Fruit fly (Drosophila melanogaster) whole organism, embryonic: ENCODE data around the gene Tbc1d22.

ENCODE experiments used
- ATbp ChIP-seq: fragments of 200-800 bp; sonication (Bioruptor generic); optimal IDR thresholded peaks from 2 replicates; lab custom pipeline; 2017; ENCODE audit warnings: missing biosample characterization, mild to moderate bottlenecking, missing genetic modification characterization, missing genetic modification reagents
- Asciz ChIP-seq: fragments of 200-800 bp; sonication (Bioruptor generic); optimal IDR thresholded peaks from 2 replicates; lab custom pipeline; 2017; ENCODE audit warnings: missing biosample characterization, mild to moderate bottlenecking, missing genetic modification characterization, missing genetic modification reagents
- Awh ChIP-seq: fragments of 200-800 bp; sonication (Bioruptor generic); IDR thresholded peaks from 2 replicates; pipeline ENCODE4, ENCODE4 v1.3.6; 2022; ENCODE audit warnings: missing biosample characterization, missing genetic modification characterization
- B-H1 ChIP-seq: fragments of 200-800 bp; sonication (Bioruptor generic); IDR thresholded peaks from 3 replicates; pipeline ENCODE4 v1.3.6; 2022; ENCODE audit warnings: missing biosample characterization, missing genetic modification characterization
- Bgb ChIP-seq: fragments of 200-800 bp; sonication (Bioruptor generic); IDR thresholded peaks from 2 replicates; pipeline ENCODE4 v1.3.6; 2022; ENCODE audit warnings: missing biosample characterization, missing genetic modification characterization; ENCODE audit not compliant: partially characterized antibody
- Bteb2 ChIP-seq: fragments of 200-800 bp; sonication (Bioruptor generic); optimal IDR thresholded peaks from 2 replicates; lab custom pipeline; 2016; ENCODE audit warnings: missing biosample characterization, missing genetic modification characterization
- C15 ChIP-seq: fragments of 200-800 bp; sonication (Bioruptor generic); IDR thresholded peaks from 3 replicates; pipeline ENCODE4 v1.3.6; 2022; ENCODE audit warnings: missing biosample characterization, missing genetic modification characterization
- CG1024 ChIP-seq: fragments of 200-800 bp; sonication (Bioruptor generic); IDR thresholded peaks from 2 replicates; pipeline ENCODE4 v1.3.6; 2022; ENCODE audit warnings: missing biosample characterization, missing genetic modification characterization
- CG11247 ChIP-seq: fragments of 200-800 bp; sonication (Bioruptor generic); IDR thresholded peaks from 2 replicates; pipeline ENCODE4 v1.3.6; 2022; ENCODE audit warnings: missing biosample characterization, missing genetic modification characterization
- CG12299 ChIP-seq: fragments of 200-800 bp; sonication (Bioruptor generic); optimal IDR thresholded peaks from 2 replicates; lab custom pipeline; 2018; ENCODE audit warnings: missing biosample characterization, mild to moderate bottlenecking, missing genetic modification characterization
- CG12744 ChIP-seq: fragments of 200-800 bp; sonication (Bioruptor generic); optimal IDR thresholded peaks from 2 replicates; lab custom pipeline; 2016; ENCODE audit warnings: missing biosample characterization, missing genetic modification characterization
- CG13624 ChIP-seq: fragments of 200-800 bp; sonication (Bioruptor generic); optimal IDR thresholded peaks from 2 replicates; lab custom pipeline; 2016; ENCODE audit warnings: missing biosample characterization, missing genetic modification characterization
- CG13775 ChIP-seq: fragments of 200-800 bp; sonication (Bioruptor generic); optimal IDR thresholded peaks from 3 replicates; lab custom pipeline; 2017; ENCODE audit warnings: missing biosample characterization, mild to moderate bottlenecking, missing genetic modification characterization
- CG16779 ChIP-seq: fragments of 200-800 bp; sonication (Bioruptor generic); IDR thresholded peaks from 2 replicates; pipeline ENCODE4 v1.3.6; 2022; ENCODE audit warnings: missing biosample characterization, missing genetic modification characterization
- CG16813 ChIP-seq: fragments of 200-800 bp; sonication (Bioruptor generic); IDR thresholded peaks from 3 replicates; pipeline ENCODE4 v1.3.6; 2022; ENCODE audit warnings: missing biosample characterization, missing genetic modification characterization; ENCODE audit not compliant: partially characterized antibody
- CG16815 ChIP-seq: fragments of 200-800 bp; sonication (Bioruptor generic); optimal IDR thresholded peaks from 3 replicates; lab custom pipeline; 2017; ENCODE audit warnings: missing biosample characterization, mild to moderate bottlenecking, missing genetic modification characterization
- CG18599 ChIP-seq: fragments of 200-800 bp; sonication (Bioruptor generic); optimal IDR thresholded peaks from 3 replicates; lab custom pipeline; 2017; ENCODE audit warnings: missing biosample characterization, missing genetic modification characterization, mild to moderate bottlenecking, moderate library complexity, missing genetic modification reagents
- CG2199 ChIP-seq: fragments of 200-800 bp; sonication (Bioruptor generic); IDR thresholded peaks from 3 replicates; pipeline ENCODE4 v1.3.6; 2022; ENCODE audit warnings: missing biosample characterization, missing genetic modification characterization
- CG31388 ChIP-seq: fragments of 200-800 bp; sonication (Bioruptor generic); optimal IDR thresholded peaks from 2 replicates; lab custom pipeline; 2016; ENCODE audit warnings: missing biosample characterization, missing genetic modification characterization
- CG3726 ChIP-seq: fragments of 200-800 bp; sonication (Bioruptor generic); IDR thresholded peaks from 3 replicates; pipeline ENCODE4, ENCODE4 v1.3.6; 2022; ENCODE audit warnings: missing biosample characterization, missing genetic modification characterization
- CG5953 ChIP-seq: fragments of 200-800 bp; sonication (Bioruptor generic); IDR thresholded peaks from 2 replicates; pipeline ENCODE4 v1.3.6; 2022; ENCODE audit warnings: missing biosample characterization, missing genetic modification characterization
- CG8089 ChIP-seq: fragments of 200-800 bp; sonication (Bioruptor generic); optimal IDR thresholded peaks from 3 replicates; lab custom pipeline; 2016; ENCODE audit warnings: missing biosample characterization, missing genetic modification characterization
- CG9797 ChIP-seq: fragments of 200-800 bp; sonication (Bioruptor generic); optimal IDR thresholded peaks from 3 replicates; lab custom pipeline; 2018; ENCODE audit warnings: missing biosample characterization, mild to moderate bottlenecking, missing genetic modification characterization
- Deaf1 ChIP-seq: fragments of 200-800 bp; optimal IDR thresholded peaks from 3 replicates; lab custom pipeline; 2019; ENCODE audit warnings: missing biosample characterization, mild to moderate bottlenecking, missing genetic modification characterization, moderate library complexity
- Dip2 ChIP-seq: fragments of 200-800 bp; sonication (Bioruptor generic); IDR thresholded peaks from 2 replicates; pipeline ENCODE4 v1.3.6; 2022; ENCODE audit warnings: missing biosample characterization, missing genetic modification characterization
- Dll ChIP-seq: fragments of 200-800 bp; sonication (Bioruptor generic); IDR thresholded peaks from 4 replicates; pipeline ENCODE4 v1.3.6; 2022; ENCODE audit warnings: missing biosample characterization, missing genetic modification characterization; ENCODE audit not compliant: partially characterized antibody
- Fer2 ChIP-seq: fragments of 200-800 bp; sonication (Bioruptor generic); optimal IDR thresholded peaks from 2 replicates; lab custom pipeline; 2018; ENCODE audit warnings: missing biosample characterization, mild to moderate bottlenecking, missing genetic modification characterization, moderate library complexity
- H15 ChIP-seq: fragments of 200-800 bp; sonication (Bioruptor generic); IDR thresholded peaks from 3 replicates; pipeline ENCODE4 v1.3.6; 2022; ENCODE audit warnings: missing biosample characterization, missing genetic modification characterization
- HmgZ ChIP-seq: fragments of 200-800 bp; sonication (Bioruptor generic); optimal IDR thresholded peaks from 2 replicates; lab custom pipeline; 2018; ENCODE audit warnings: missing biosample characterization, mild to moderate bottlenecking, missing genetic modification characterization
- MBD-R2 ChIP-seq: fragments of 200-800 bp; sonication (Bioruptor generic); IDR thresholded peaks from 2 replicates; pipeline ENCODE4 v1.3.6; 2022; ENCODE audit warnings: missing biosample characterization, missing genetic modification characterization
- MESR4 ChIP-seq: fragments of 200-800 bp; sonication (Bioruptor generic); optimal IDR thresholded peaks from 2 replicates; lab custom pipeline; 2018; ENCODE audit warnings: missing biosample characterization, mild to moderate bottlenecking, missing genetic modification characterization, moderate library complexity
- Nf-YB ChIP-seq: fragments of 200-800 bp; sonication (Bioruptor generic); optimal IDR thresholded peaks from 3 replicates; lab custom pipeline; 2019; ENCODE audit warnings: missing biosample characterization, mild to moderate bottlenecking, missing genetic modification characterization, moderate library complexity
- Oli ChIP-seq: fragments of 200-800 bp; sonication (Bioruptor generic); optimal IDR thresholded peaks from 2 replicates; lab custom pipeline; 2018; ENCODE audit warnings: missing biosample characterization, mild to moderate bottlenecking, missing genetic modification characterization, moderate library complexity
- Sin3A ChIP-seq: fragments of >200 bp; optimal IDR thresholded peaks from 2 replicates; lab custom pipeline; 2018
- Sox100B ChIP-seq: fragments of 200-800 bp; sonication (Bioruptor generic); optimal IDR thresholded peaks from 3 replicates; lab custom pipeline; 2018; ENCODE audit warnings: missing biosample characterization, mild to moderate bottlenecking, missing genetic modification characterization
- ab ChIP-seq: fragments of 200-800 bp; sonication (Bioruptor generic); optimal IDR thresholded peaks from 2 replicates; lab custom pipeline; 2016; ENCODE audit warnings: missing biosample characterization, missing genetic modification characterization
- bbx ChIP-seq: fragments of 200-800 bp; sonication (Bioruptor generic); IDR thresholded peaks from 2 replicates; pipeline ENCODE4 v1.3.6; 2022; ENCODE audit warnings: missing biosample characterization, missing genetic modification characterization; ENCODE audit not compliant: partially characterized antibody
- bowl ChIP-seq: fragments of 200-800 bp; sonication (Bioruptor generic); IDR thresholded peaks from 2 replicates; pipeline ENCODE4 v1.3.6; 2022; ENCODE audit warnings: missing biosample characterization, missing genetic modification characterization
- br ChIP-seq: fragments of >200 bp; optimal IDR thresholded peaks from 2 replicates; lab custom pipeline; 2017
- caup ChIP-seq: fragments of 200-800 bp; sonication (Bioruptor generic); optimal IDR thresholded peaks from 3 replicates; lab custom pipeline; 2017; ENCODE audit warnings: missing biosample characterization, mild to moderate bottlenecking, missing genetic modification characterization, moderate library complexity; ENCODE audit not compliant: severe bottlenecking
- dmrt99B ChIP-seq: fragments of 200-800 bp; sonication (Bioruptor generic); optimal IDR thresholded peaks from 2 replicates; lab custom pipeline; 2018; ENCODE audit warnings: missing biosample characterization, mild to moderate bottlenecking, missing genetic modification characterization, moderate library complexity
- fd3F ChIP-seq: fragments of 200-800 bp; sonication (Bioruptor generic); optimal IDR thresholded peaks from 2 replicates; lab custom pipeline; 2018; ENCODE audit warnings: missing biosample characterization, mild to moderate bottlenecking, missing genetic modification characterization, moderate library complexity
- gem ChIP-seq: fragments of 200-800 bp; sonication (Bioruptor generic); optimal IDR thresholded peaks from 2 replicates; lab custom pipeline; 2019; ENCODE audit warnings: missing biosample characterization, mild to moderate bottlenecking, missing genetic modification characterization, moderate library complexity
- grau ChIP-seq: fragments of 200-800 bp; optimal IDR thresholded peaks from 3 replicates; lab custom pipeline; 2019; ENCODE audit warnings: missing biosample characterization, mild to moderate bottlenecking, missing genetic modification characterization, moderate library complexity
- grn ChIP-seq: fragments of 200-800 bp; sonication (Bioruptor generic); optimal IDR thresholded peaks from 3 replicates; lab custom pipeline; 2017; ENCODE audit warnings: missing biosample characterization, missing genetic modification characterization
- gt ChIP-seq: fragments of 200-800 bp; sonication (Bioruptor generic); IDR thresholded peaks from 2 replicates; pipeline ENCODE4 v1.3.6; 2022; ENCODE audit warnings: missing biosample characterization, missing genetic modification characterization
- inv ChIP-seq: fragments of 200-800 bp; sonication (Bioruptor generic); IDR thresholded peaks from 2 replicates; pipeline ENCODE4 v1.3.6; 2022; ENCODE audit warnings: missing biosample characterization, missing genetic modification characterization; ENCODE audit not compliant: partially characterized antibody
- ken ChIP-seq: fragments of 200-800 bp; sonication (Bioruptor generic); IDR thresholded peaks from 3 replicates; pipeline ENCODE4 v1.3.6; 2022; ENCODE audit warnings: missing biosample characterization, missing genetic modification characterization
- pum ChIP-seq: fragments of 200-800 bp; sonication (Bioruptor generic); optimal IDR thresholded peaks from 2 replicates; lab custom pipeline; 2016; ENCODE audit warnings: missing biosample characterization, missing genetic modification characterization
- tap ChIP-seq: fragments of 200-800 bp; optimal IDR thresholded peaks from 3 replicates; lab custom pipeline; 2019; ENCODE audit warnings: missing biosample characterization, mild to moderate bottlenecking, missing genetic modification characterization, moderate library complexity
- wdn ChIP-seq: fragments of 200-800 bp; sonication (Bioruptor generic); IDR thresholded peaks from 2 replicates; pipeline ENCODE4 v1.3.6; 2022; ENCODE audit warnings: missing biosample characterization, missing genetic modification characterization
- wek ChIP-seq: fragments of 200-800 bp; sonication (Bioruptor generic); optimal IDR thresholded peaks from 3 replicates; lab custom pipeline; 2018; ENCODE audit warnings: missing biosample characterization, mild to moderate bottlenecking, missing genetic modification characterization, moderate library complexity

The Tbc1d22 gene

DNA sequence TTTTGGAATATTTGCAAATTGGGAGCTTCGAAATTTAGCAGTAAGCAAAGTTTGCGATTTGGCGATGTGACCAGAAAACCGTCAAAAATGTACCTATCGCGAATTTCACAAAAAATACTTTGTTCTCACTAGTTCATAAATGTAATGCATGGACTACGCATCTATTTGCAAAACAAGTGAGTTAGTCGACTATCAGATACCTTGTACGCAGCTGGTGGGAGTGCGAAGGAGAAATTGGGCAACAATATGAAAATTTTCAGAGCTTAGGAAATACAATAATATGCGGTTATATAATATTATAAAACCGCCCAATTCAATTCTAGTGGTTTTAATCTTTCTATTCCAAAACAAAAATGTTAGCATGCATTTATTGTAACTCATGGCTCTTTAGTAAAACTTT, 16.8 kb downstream of the Tbc1d22 start, which contains the start of gene Bdbt (continued):
- TF ChIP-seq CG13775 (GFP tag; lab: Kevin White, UChicago) (no peak), bowl (no peak), CG13624 (GFP tag; lab: Kevin White, UChicago) (no peak), CG3726 (GFP tag; lab: Robert Waterston, UW) (no peak), Deaf1 (tag; lab: Kevin White, UChicago) (no peak), Awh (GFP tag; lab: Robert Waterston, UW) (no peak), ATbp (GFP tag; lab: Kevin White, UChicago) (no peak), CG31388 (GFP tag; lab: Kevin White, UChicago) (no peak), wek (no peak), C15 (GFP tag; lab: Robert Waterston, UW) (no peak), CG5953 (GFP tag; lab: Robert Waterston, UW) (no peak), inv (GFP tag; lab: Robert Waterston, UW) (peak; percentile 77), CG16813 (GFP tag; lab: Robert Waterston, UW) (peak; percentile 91), CG16815 (peak; percentile 1), CG12299 (tag; lab: Kevin White, UChicago) (no peak), dmrt99B (no peak), Fer2 (no peak), CG12744 (GFP tag; lab: Kevin White, UChicago) (no peak), HmgZ (tag; lab: Kevin White, UChicago) (peak; percentile 73), Sox100B (GFP tag; lab: Kevin White, UChicago) (no peak), br (lab: Kevin White, UChicago) (no peak), CG1024 (GFP tag; lab: Robert Waterston, UW) (no peak), B-H1 (GFP tag; lab: Robert Waterston, UW) (0 out of 3 replicates have a peak, but pooled peaks have one; percentile 20), Asciz (GFP tag; lab: Kevin White, UChicago) (no peak), gem (tag; lab: Kevin White, UChicago) (no peak), Bteb2 (GFP tag; lab: Kevin White, UChicago) (no peak), fd3F (no peak), CG18599 (GFP tag; lab: Kevin White, UChicago) (no peak), wdn (GFP tag; lab: Robert Waterston, UW) (no peak), CG16779 (GFP tag; lab: Robert Waterston, UW) (no peak), Dll (GFP tag; lab: Robert Waterston, UW) (peak; percentile 60; the same call in 3 of the 4 replicates), CG11247 (GFP tag; lab: Robert Waterston, UW) (no peak), caup (GFP tag; lab: Kevin White, UChicago) (no peak), pum (GFP tag; lab: Kevin White, UChicago) (peak; percentile 4), Bgb (GFP tag; lab: Robert Waterston, UW) (peak; percentile 93), ken (no peak), Sin3A (lab: Kevin White, UChicago) (peak; percentile 6), gt (GFP tag; lab: Robert Waterston, UW) (no peak), CG2199 (GFP tag; lab: Robert Waterston, UW) (no peak), Oli (tag; lab: Kevin White, UChicago) (no peak), ab (no peak), grn (GFP tag; lab: Kevin White, UChicago) (no peak), tap (tag; lab: Kevin White, UChicago) (no peak), Nf-YB (GFP tag; lab: Kevin White, UChicago) (no peak), grau (tag; lab: Kevin White, UChicago) (no peak), Dip2 (no peak), bbx (GFP tag; lab: Robert Waterston, UW) (peak; percentile 82), H15 (GFP tag; lab: Robert Waterston, UW) (no peak), MBD-R2 (GFP tag; lab: Robert Waterston, UW) (peak; percentile 82), CG9797 (GFP tag; lab: Kevin White, UChicago) (peak; percentile 34), CG8089 (no peak), MESR4 (GFP tag; lab: Kevin White, UChicago) (peak; percentile 5)
